Fruit fly (Drosophila melanogaster) whole organism, embryonic: ENCODE data around the gene CG13390.

ENCODE experiments used
- Atf6 ChIP-seq: fragments of 200-800 bp; sonication (Bioruptor generic); IDR thresholded peaks from 2 replicates; pipeline ENCODE4 v1.3.6; 2022; ENCODE audit warnings: missing biosample characterization, missing genetic modification characterization
- CG10654 ChIP-seq: fragments of 200-800 bp; sonication (Bioruptor generic); optimal IDR thresholded peaks from 2 replicates; lab custom pipeline; 2016; ENCODE audit warnings: missing biosample characterization, missing genetic modification characterization
- CG11247 ChIP-seq: fragments of 200-800 bp; sonication (Bioruptor generic); IDR thresholded peaks from 2 replicates; pipeline ENCODE4 v1.3.6; 2022; ENCODE audit warnings: missing biosample characterization, missing genetic modification characterization
- CG11398 ChIP-seq: fragments of 200-800 bp; sonication (Bioruptor generic); optimal IDR thresholded peaks from 2 replicates; lab custom pipeline; 2016; ENCODE audit warnings: missing biosample characterization, missing genetic modification characterization
- CG11695 ChIP-seq: fragments of 200-800 bp; sonication (Bioruptor generic); IDR thresholded peaks from 3 replicates; pipeline ENCODE4 v1.3.6; 2022; ENCODE audit warnings: missing biosample characterization, missing genetic modification characterization
- CG11723 ChIP-seq: fragments of 200-800 bp; sonication (Bioruptor generic); optimal IDR thresholded peaks from 2 replicates; lab custom pipeline; 2017; ENCODE audit warnings: missing biosample characterization, mild to moderate bottlenecking, missing genetic modification characterization
- CG12155 ChIP-seq: fragments of 200-800 bp; sonication (Bioruptor generic); optimal IDR thresholded peaks from 3 replicates; lab custom pipeline; 2016; ENCODE audit warnings: missing biosample characterization, missing genetic modification characterization
- CG1233 ChIP-seq: fragments of 200-800 bp; sonication (Bioruptor generic); optimal IDR thresholded peaks from 4 replicates; lab custom pipeline; 2018; ENCODE audit warnings: missing biosample characterization, mild to moderate bottlenecking, missing genetic modification characterization
- CG13123 ChIP-seq: fragments of 200-800 bp; sonication (Bioruptor generic); optimal IDR thresholded peaks from 2 replicates; lab custom pipeline; 2016; ENCODE audit warnings: missing biosample characterization, missing genetic modification characterization
- CG15601 ChIP-seq: fragments of 200-800 bp; sonication (Bioruptor generic); optimal IDR thresholded peaks from 3 replicates; lab custom pipeline; 2019; ENCODE audit warnings: missing biosample characterization, mild to moderate bottlenecking, missing genetic modification characterization, moderate library complexity
- CG16779 ChIP-seq: fragments of 200-800 bp; sonication (Bioruptor generic); IDR thresholded peaks from 2 replicates; pipeline ENCODE4 v1.3.6; 2022; ENCODE audit warnings: missing biosample characterization, missing genetic modification characterization
- CG16815 ChIP-seq: fragments of 200-800 bp; sonication (Bioruptor generic); optimal IDR thresholded peaks from 3 replicates; lab custom pipeline; 2017; ENCODE audit warnings: missing biosample characterization, mild to moderate bottlenecking, missing genetic modification characterization
- CG18262 ChIP-seq: fragments of 200-800 bp; optimal IDR thresholded peaks from 3 replicates; lab custom pipeline; 2019; ENCODE audit warnings: missing biosample characterization, mild to moderate bottlenecking, missing genetic modification characterization, moderate library complexity
- CG18476 ChIP-seq: fragments of 200-800 bp; sonication (Bioruptor generic); optimal IDR thresholded peaks from 2 replicates; lab custom pipeline; 2016; ENCODE audit warnings: missing biosample characterization, mild to moderate bottlenecking, missing genetic modification characterization
- CG18619 ChIP-seq: fragments of 200-800 bp; sonication (Bioruptor generic); optimal IDR thresholded peaks from 3 replicates; lab custom pipeline; 2017; ENCODE audit warnings: missing biosample characterization, mild to moderate bottlenecking, missing genetic modification characterization
- CG18764 ChIP-seq: fragments of 200-800 bp; sonication (Bioruptor generic); optimal IDR thresholded peaks from 3 replicates; lab custom pipeline; 2016; ENCODE audit warnings: missing biosample characterization, missing genetic modification characterization
- CG34224 ChIP-seq: fragments of 200-800 bp; sonication (Bioruptor generic); IDR thresholded peaks from 3 replicates; pipeline ENCODE4 v1.3.6; 2022; ENCODE audit warnings: missing biosample characterization, missing genetic modification characterization; ENCODE audit not compliant: partially characterized antibody
- CG3995 ChIP-seq: fragments of 200-800 bp; sonication (Bioruptor generic); optimal IDR thresholded peaks from 3 replicates; lab custom pipeline; 2016; ENCODE audit warnings: missing biosample characterization, missing genetic modification characterization
- CG6689 ChIP-seq: fragments of 200-800 bp; sonication (Bioruptor generic); IDR thresholded peaks from 2 replicates; pipeline ENCODE4 v1.3.6; 2022; ENCODE audit warnings: missing biosample characterization, missing genetic modification characterization
- CG6765 ChIP-seq: fragments of 200-800 bp; sonication (Bioruptor generic); optimal IDR thresholded peaks from 3 replicates; lab custom pipeline; 2017; ENCODE audit warnings: missing biosample characterization, mild to moderate bottlenecking, missing genetic modification characterization
- CG7271 ChIP-seq: fragments of 200-800 bp; sonication (Bioruptor generic); optimal IDR thresholded peaks from 2 replicates; lab custom pipeline; 2018; ENCODE audit warnings: missing biosample characterization, mild to moderate bottlenecking, missing genetic modification characterization, moderate library complexity
- CG9215 ChIP-seq: fragments of 200-800 bp; sonication (Bioruptor generic); IDR thresholded peaks from 2 replicates; pipeline ENCODE4 v1.3.6; 2022; ENCODE audit warnings: missing biosample characterization, missing genetic modification characterization
- CrebB ChIP-seq: fragments of 200-800 bp; sonication (Bioruptor generic); optimal IDR thresholded peaks from 3 replicates; lab custom pipeline; 2018; ENCODE audit warnings: missing biosample characterization, mild to moderate bottlenecking, missing genetic modification characterization
- GATAe ChIP-seq: fragments of 200-800 bp; sonication (Bioruptor generic); conservative IDR thresholded peaks from 2 replicates; pipeline ENCODE4 v1.3.6; 2022; ENCODE audit warnings: missing biosample characterization, missing genetic modification characterization
- Gsc ChIP-seq: fragments of 200-800 bp; sonication (Bioruptor generic); IDR thresholded peaks from 2 replicates; pipeline ENCODE4 v1.3.6; 2022; ENCODE audit warnings: missing biosample characterization, missing genetic modification characterization
- HLH4C ChIP-seq: fragments of 200-800 bp; sonication (Bioruptor generic); IDR thresholded peaks from 3 replicates; pipeline ENCODE4 v1.3.6; 2022; ENCODE audit warnings: missing biosample characterization, missing genetic modification characterization; ENCODE audit not compliant: partially characterized antibody
- Med ChIP-seq: fragments of 200-800 bp; sonication (Bioruptor generic); peaks from one replicate; lab custom pipeline; 2016; ENCODE audit warnings: missing biosample characterization, missing genetic modification characterization, mild to moderate bottlenecking, inconsistent platforms, moderate library complexity
- Myb ChIP-seq: fragments of 200-800 bp; sonication (Bioruptor generic); optimal IDR thresholded peaks from 2 replicates; lab custom pipeline; 2016; ENCODE audit warnings: missing biosample characterization, missing genetic modification characterization
- Nf-YB ChIP-seq: fragments of 200-800 bp; sonication (Bioruptor generic); optimal IDR thresholded peaks from 3 replicates; lab custom pipeline; 2019; ENCODE audit warnings: missing biosample characterization, mild to moderate bottlenecking, missing genetic modification characterization, moderate library complexity
- PHDP ChIP-seq: fragments of 200-800 bp; sonication (Bioruptor generic); optimal IDR thresholded peaks from 3 replicates; lab custom pipeline; 2018; ENCODE audit warnings: missing biosample characterization, mild to moderate bottlenecking, missing genetic modification characterization, moderate library complexity
- Ptx1 ChIP-seq: fragments of 200-800 bp; sonication (Bioruptor generic); IDR thresholded peaks from 2 replicates; pipeline ENCODE4 v1.3.6; 2022; ENCODE audit warnings: missing biosample characterization, missing genetic modification characterization
- Sin3A ChIP-seq: fragments of >200 bp; optimal IDR thresholded peaks from 2 replicates; lab custom pipeline; 2018
- Sry-δ ChIP-seq: fragments of 200-800 bp; sonication (Bioruptor generic); optimal IDR thresholded peaks from 2 replicates; lab custom pipeline; 2016; ENCODE audit warnings: missing biosample characterization, missing genetic modification characterization
- chinmo ChIP-seq: fragments of 200-800 bp; sonication (Bioruptor generic); IDR thresholded peaks from 4 replicates; pipeline ENCODE4 v1.3.6; 2022; ENCODE audit warnings: missing biosample characterization, missing genetic modification characterization; ENCODE audit not compliant: partially characterized antibody
- cwo ChIP-seq: fragments of 200-800 bp; sonication (Bioruptor generic); optimal IDR thresholded peaks from 3 replicates; lab custom pipeline; 2017; ENCODE audit warnings: missing biosample characterization, missing genetic modification characterization, mild to moderate bottlenecking, moderate library complexity, missing genetic modification reagents
- hbn ChIP-seq: fragments of 200-800 bp; sonication (Bioruptor generic); IDR thresholded peaks from 2 replicates; pipeline ENCODE4 v1.3.6; 2022; ENCODE audit warnings: missing biosample characterization, missing genetic modification characterization; ENCODE audit not compliant: partially characterized antibody
- lov ChIP-seq, 2 experiments: fragments of 200-800 bp in 1 of 2; fragments of >200 bp in 1 of 2; sonication (Bioruptor generic) in 1 of 2; IDR thresholded peaks in 1 of 2; optimal IDR thresholded peaks in 1 of 2; 2 replicates in 1 of 2; 3 replicates in 1 of 2; pipeline versions ENCODE4 v1.3.6 to Lab custom; 2017 to 2022; ENCODE audit warnings: missing biosample characterization in 1 of 2, missing genetic modification characterization in 1 of 2
- mam ChIP-seq: fragments of 200-800 bp; sonication (Bioruptor generic); optimal IDR thresholded peaks from 3 replicates; lab custom pipeline; 2016; ENCODE audit warnings: missing biosample characterization, missing genetic modification characterization
- nerfin-2 ChIP-seq: fragments of 200-800 bp; sonication (Bioruptor generic); IDR thresholded peaks from 2 replicates; pipeline ENCODE4 v1.3.6; 2022; ENCODE audit warnings: missing biosample characterization, missing genetic modification characterization; ENCODE audit not compliant: partially characterized antibody
- nmo ChIP-seq: fragments of 200-800 bp; sonication (Bioruptor generic); optimal IDR thresholded peaks from 2 replicates; lab custom pipeline; 2018; ENCODE audit warnings: missing biosample characterization, mild to moderate bottlenecking, missing genetic modification characterization, moderate library complexity
- peb ChIP-seq: fragments of 200-800 bp; sonication (Bioruptor generic); IDR thresholded peaks from 2 replicates; pipeline ENCODE4 v1.3.6; 2022; ENCODE audit warnings: missing biosample characterization, missing genetic modification characterization
- pfk ChIP-seq: fragments of 200-800 bp; sonication (Bioruptor generic); optimal IDR thresholded peaks from 2 replicates; lab custom pipeline; 2018; ENCODE audit warnings: missing biosample characterization, mild to moderate bottlenecking, missing genetic modification characterization, moderate library complexity
- phol ChIP-seq: fragments of 200-800 bp; sonication (Bioruptor generic); optimal IDR thresholded peaks from 3 replicates; lab custom pipeline; 2018; ENCODE audit warnings: missing biosample characterization, mild to moderate bottlenecking, missing genetic modification characterization, moderate library complexity
- pum ChIP-seq: fragments of 200-800 bp; sonication (Bioruptor generic); optimal IDR thresholded peaks from 2 replicates; lab custom pipeline; 2016; ENCODE audit warnings: missing biosample characterization, missing genetic modification characterization
- sc ChIP-seq, 3 experiments: fragments of >200 bp in 2 of 3; fragments of 200-800 bp in 1 of 3; sonication (Bioruptor generic) in 1 of 3; optimal IDR thresholded peaks; 2 replicates in 2 of 3; 3 replicates in 1 of 3; lab custom pipeline; 2017; ENCODE audit warnings: mild to moderate bottlenecking in 1 of 3, missing biosample characterization in 1 of 3, missing genetic modification characterization in 1 of 3, missing genetic modification reagents in 1 of 3
- tgo ChIP-seq: fragments of 200-800 bp; sonication (Bioruptor generic); IDR thresholded peaks from 3 replicates; pipeline ENCODE4 v1.3.6; 2022; ENCODE audit warnings: missing biosample characterization, missing genetic modification characterization
- vnd ChIP-seq: fragments of 200-800 bp; sonication (Bioruptor generic); IDR thresholded peaks from 3 replicates; pipeline ENCODE4 v1.3.6; 2022; ENCODE audit warnings: missing biosample characterization, missing genetic modification characterization; ENCODE audit not compliant: partially characterized antibody
- zfh1 ChIP-seq: fragments of 200-800 bp; sonication (Bioruptor generic); IDR thresholded peaks from 3 replicates; pipeline ENCODE4 v1.3.6; 2022; ENCODE audit warnings: missing biosample characterization, missing genetic modification characterization

Gene CG13390

DNA sequence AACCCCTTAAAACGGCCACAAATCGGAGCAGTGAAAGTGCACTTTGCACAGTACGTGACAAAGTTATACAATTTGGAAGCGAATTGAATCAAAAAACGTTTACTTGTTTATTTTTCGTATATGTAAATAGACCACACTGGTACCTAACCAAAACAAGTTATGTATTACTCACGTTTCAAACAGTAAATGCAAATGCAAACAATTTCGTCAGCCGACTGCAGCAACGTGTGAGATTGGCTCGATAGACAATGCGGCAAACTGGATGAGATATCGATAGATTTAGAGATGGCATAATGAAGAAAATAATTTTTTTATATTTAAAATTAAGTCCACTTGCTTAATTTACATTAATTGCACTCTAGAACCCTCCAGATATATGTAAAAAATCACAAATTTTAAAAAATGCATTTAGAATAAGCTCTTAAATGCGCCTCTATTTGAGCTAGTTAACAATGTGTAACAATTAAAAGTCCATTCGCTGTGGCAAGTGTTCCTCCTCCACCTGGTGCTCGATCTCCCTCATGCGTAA, 5.0 kb upstream of the CG13390 start, which contains the start of gene AlaRS (continued):
- peak; percentile 53 for TF ChIP-seq CG18262 (tag; lab: Kevin White, UChicago)
- peak; percentile 61 for TF ChIP-seq CG34224 (GFP tag; lab: Robert Waterston, UW)
- TF ChIP-seq Med (GFP tag; lab: Kevin White, UChicago) = peak; percentile 75
- peak; percentile 3 for TF ChIP-seq Sin3A (lab: Kevin White, UChicago)
- TF ChIP-seq sc (optimal IDR thresholded peaks at IDR 0.05; lab: Kevin White, UChicago) = no peak
- TF ChIP-seq sc (GFP tag; optimal IDR thresholded peaks at IDR 0.05; lab: Kevin White, UChicago) = no peak
- peak; percentile 83; the same call in 2 of the 4 replicates for TF ChIP-seq chinmo (GFP tag; lab: Robert Waterston, UW)
- TF ChIP-seq HLH4C = peak; percentile 66
- TF ChIP-seq PHDP = peak; percentile 47
- TF ChIP-seq CG9215 (GFP tag; lab: Robert Waterston, UW) = no peak
- TF ChIP-seq CG11398 (GFP tag; lab: Kevin White, UChicago) = no peak
- no peak for TF ChIP-seq CG13123 (GFP tag; lab: Kevin White, UChicago)
- peak; percentile 22 for TF ChIP-seq CG11723 (GFP tag; lab: Kevin White, UChicago)
- peak; percentile 57 for TF ChIP-seq CG12155 (GFP tag; lab: Kevin White, UChicago)
- TF ChIP-seq Gsc (GFP tag; lab: Robert Waterston, UW) = no peak
- TF ChIP-seq CG16815 (GFP tag; lab: Kevin White, UChicago) = no peak
- peak; percentile 41 for TF ChIP-seq nmo (GFP tag; lab: Kevin White, UChicago)
- TF ChIP-seq pum = peak; percentile 26
- no peak for TF ChIP-seq GATAe (GFP tag; lab: Robert Waterston, UW)
- TF ChIP-seq CG18764 = peak; percentile 7
- peak; percentile 12 for TF ChIP-seq CG18476 (GFP tag; lab: Kevin White, UChicago)
- peak; percentile 24; the same call in 1 of the 2 replicates for TF ChIP-seq CG6689 (GFP tag; lab: Robert Waterston, UW)
- TF ChIP-seq vnd (GFP tag; lab: Robert Waterston, UW) = peak; percentile 47; the same call in 2 of the 3 replicates
- peak; percentile 36; the same call in 1 of the 2 replicates for TF ChIP-seq nerfin-2 (GFP tag; lab: Robert Waterston, UW)
- no peak for TF ChIP-seq Myb (GFP tag; lab: Kevin White, UChicago)
- no peak for TF ChIP-seq pfk
- TF ChIP-seq Ptx1 (GFP tag; lab: Robert Waterston, UW) = 0 out of 2 replicates have a peak, but pooled peaks have one; percentile 7
- TF ChIP-seq CG10654 (GFP tag; lab: Kevin White, UChicago) = peak; percentile 6
- no peak for TF ChIP-seq peb (GFP tag; lab: Robert Waterston, UW)
- no peak for TF ChIP-seq CG11247 (GFP tag; lab: Robert Waterston, UW)
- TF ChIP-seq CG6765 (GFP tag; lab: Kevin White, UChicago) = no peak
- peak; percentile 57 for TF ChIP-seq hbn (GFP tag; lab: Robert Waterston, UW)
- TF ChIP-seq tgo = peak; percentile 13; the same call in 1 of the 3 replicates
- TF ChIP-seq cwo (GFP tag; lab: Kevin White, UChicago) = peak; percentile 44
- TF ChIP-seq phol (tag; lab: Kevin White, UChicago) = peak; percentile 42
- TF ChIP-seq CrebB (tag; lab: Kevin White, UChicago) = no peak
- no peak for TF ChIP-seq CG18619
- peak; percentile 16 for TF ChIP-seq CG15601 (tag; lab: Kevin White, UChicago)
- TF ChIP-seq CG3995 = peak; percentile 13
- TF ChIP-seq CG1233 (GFP tag; lab: Kevin White, UChicago) = peak; percentile 20
- TF ChIP-seq Sry-δ (GFP tag; lab: Kevin White, UChicago) = peak; percentile 71
- TF ChIP-seq mam (GFP tag; lab: Kevin White, UChicago) = peak; percentile 25
- TF ChIP-seq zfh1 (GFP tag; lab: Robert Waterston, UW) = peak; percentile 16; the same call in 1 of the 3 replicates
- no peak for TF ChIP-seq lov (optimal IDR thresholded peaks at IDR 0.05; lab: Kevin White, UChicago)
- TF ChIP-seq lov (GFP tag; IDR thresholded peaks at IDR 0.05; lab: Robert Waterston, UW) = no peak
- no peak for TF ChIP-seq CG16779 (GFP tag; lab: Robert Waterston, UW)
- peak; percentile 1 for TF ChIP-seq Nf-YB (GFP tag; lab: Kevin White, UChicago)
- no peak for TF ChIP-seq Atf6 (GFP tag; lab: Robert Waterston, UW)
- no peak for TF ChIP-seq CG7271 (tag; lab: Kevin White, UChicago)
- TF ChIP-seq CG11695 (GFP tag; lab: Robert Waterston, UW) = no peak
